Fruit fly (Drosophila melanogaster) whole organism, embryonic: ENCODE measurements around the gene CG2854.

Source experiments
- Ada2b ChIP-seq: fragments of 200-800 bp; sonication (Bioruptor generic); IDR thresholded peaks from 2 replicates; pipeline ENCODE4 v1.3.6; 2022; ENCODE audit warnings: missing biosample characterization, missing genetic modification characterization
- Atf6 ChIP-seq: fragments of 200-800 bp; sonication (Bioruptor generic); IDR thresholded peaks from 2 replicates; pipeline ENCODE4 v1.3.6; 2022; ENCODE audit warnings: missing biosample characterization, missing genetic modification characterization
- Bdp1 ChIP-seq: fragments of 200-800 bp; sonication (Bioruptor generic); optimal IDR thresholded peaks from 3 replicates; lab custom pipeline; 2016; ENCODE audit warnings: missing biosample characterization, missing genetic modification characterization
- CG10274 ChIP-seq: fragments of 200-800 bp; sonication (Bioruptor generic); optimal IDR thresholded peaks from 3 replicates; lab custom pipeline; 2017; ENCODE audit warnings: missing biosample characterization, mild to moderate bottlenecking, missing genetic modification characterization
- CG10979 ChIP-seq: fragments of 200-800 bp; sonication (Bioruptor generic); optimal IDR thresholded peaks from 2 replicates; lab custom pipeline; 2018; ENCODE audit warnings: missing biosample characterization, mild to moderate bottlenecking, missing genetic modification characterization, moderate library complexity
- CG11093 ChIP-seq: fragments of 200-800 bp; sonication (Bioruptor generic); IDR thresholded peaks from 3 replicates; pipeline ENCODE4 v1.3.6; 2022; ENCODE audit warnings: missing biosample characterization, missing genetic modification characterization
- CG13894 ChIP-seq: fragments of 200-800 bp; sonication (Bioruptor generic); optimal IDR thresholded peaks from 3 replicates; lab custom pipeline; 2018; ENCODE audit warnings: missing biosample characterization, mild to moderate bottlenecking, missing genetic modification characterization, moderate library complexity
- CG15696 ChIP-seq: fragments of 200-800 bp; sonication (Bioruptor generic); optimal IDR thresholded peaks from 2 replicates; lab custom pipeline; 2019; ENCODE audit warnings: missing biosample characterization, mild to moderate bottlenecking, missing genetic modification characterization, moderate library complexity
- CG2120 ChIP-seq: fragments of 200-800 bp; sonication (Bioruptor generic); optimal IDR thresholded peaks from 3 replicates; lab custom pipeline; 2016; ENCODE audit warnings: missing biosample characterization, missing genetic modification characterization
- CG2202 ChIP-seq: fragments of 200-800 bp; sonication (Bioruptor generic); optimal IDR thresholded peaks from 2 replicates; lab custom pipeline; 2018; ENCODE audit warnings: missing biosample characterization, mild to moderate bottlenecking, missing genetic modification characterization
- CG31365 ChIP-seq: fragments of 200-800 bp; sonication (Bioruptor generic); optimal IDR thresholded peaks from 2 replicates; lab custom pipeline; 2018; ENCODE audit warnings: missing biosample characterization, mild to moderate bottlenecking, missing genetic modification characterization
- CG32767 ChIP-seq: fragments of 200-800 bp; sonication (Bioruptor generic); IDR thresholded peaks from 2 replicates; pipeline ENCODE4 v1.3.6; 2022; ENCODE audit warnings: missing biosample characterization, missing genetic modification characterization
- CG34224 ChIP-seq: fragments of 200-800 bp; sonication (Bioruptor generic); IDR thresholded peaks from 3 replicates; pipeline ENCODE4 v1.3.6; 2022; ENCODE audit warnings: missing biosample characterization, missing genetic modification characterization; ENCODE audit not compliant: partially characterized antibody
- CG34376 ChIP-seq: fragments of 200-800 bp; sonication (Bioruptor generic); optimal IDR thresholded peaks from 2 replicates; lab custom pipeline; 2018; ENCODE audit warnings: missing biosample characterization, mild to moderate bottlenecking, missing genetic modification characterization
- CG3847 ChIP-seq: fragments of 200-800 bp; sonication (Bioruptor generic); IDR thresholded peaks from 2 replicates; pipeline ENCODE4 v1.3.6; 2022; ENCODE audit warnings: missing biosample characterization, missing genetic modification characterization
- CG4360 ChIP-seq: fragments of 200-800 bp; sonication (Bioruptor generic); IDR thresholded peaks from 2 replicates; pipeline ENCODE4 v1.3.6; 2022; ENCODE audit warnings: missing biosample characterization, missing genetic modification characterization
- CG4617 ChIP-seq: fragments of 200-800 bp; sonication (Bioruptor generic); optimal IDR thresholded peaks from 3 replicates; lab custom pipeline; 2016; ENCODE audit warnings: missing biosample characterization, missing genetic modification characterization, borderline replicate concordance
- CG6254 ChIP-seq: fragments of 200-800 bp; sonication (Bioruptor generic); optimal IDR thresholded peaks from 3 replicates; lab custom pipeline; 2017; ENCODE audit warnings: mild to moderate bottlenecking, missing biosample characterization, missing genetic modification reagents, missing genetic modification characterization
- CG6272 ChIP-seq: fragments of 200-800 bp; sonication (Bioruptor generic); IDR thresholded peaks from 2 replicates; pipeline ENCODE4 v1.3.6; 2022; ENCODE audit warnings: missing biosample characterization, missing genetic modification characterization
- CG8765 ChIP-seq: fragments of 200-800 bp; sonication (Bioruptor generic); IDR thresholded peaks from 2 replicates; pipeline ENCODE4 v1.3.6; 2022; ENCODE audit warnings: missing biosample characterization, missing genetic modification characterization
- D19B ChIP-seq: fragments of 200-800 bp; sonication (Bioruptor generic); optimal IDR thresholded peaks from 2 replicates; lab custom pipeline; 2017; ENCODE audit warnings: missing biosample characterization, mild to moderate bottlenecking, missing genetic modification characterization
- Doc3 ChIP-seq: fragments of 200-800 bp; sonication (Bioruptor generic); IDR thresholded peaks from 3 replicates; pipeline ENCODE4 v1.3.6; 2022; ENCODE audit warnings: missing biosample characterization, missing genetic modification characterization; ENCODE audit not compliant: partially characterized antibody
- E2f2 ChIP-seq: fragments of 200-800 bp; sonication (Bioruptor generic); IDR thresholded peaks from 2 replicates; pipeline ENCODE4 v1.3.6; 2022; ENCODE audit warnings: missing biosample characterization, missing genetic modification characterization
- Hey ChIP-seq: fragments of 200-800 bp; sonication (Bioruptor generic); optimal IDR thresholded peaks from 3 replicates; lab custom pipeline; 2018; ENCODE audit warnings: missing biosample characterization, mild to moderate bottlenecking, missing genetic modification characterization
- Max ChIP-seq: fragments of 200-800 bp; sonication (Bioruptor generic); optimal IDR thresholded peaks from 2 replicates; lab custom pipeline; 2016; ENCODE audit warnings: missing biosample characterization, mild to moderate bottlenecking, missing genetic modification characterization
- Nf-YB ChIP-seq: fragments of 200-800 bp; sonication (Bioruptor generic); optimal IDR thresholded peaks from 3 replicates; lab custom pipeline; 2019; ENCODE audit warnings: missing biosample characterization, mild to moderate bottlenecking, missing genetic modification characterization, moderate library complexity
- Oli ChIP-seq: fragments of 200-800 bp; sonication (Bioruptor generic); optimal IDR thresholded peaks from 2 replicates; lab custom pipeline; 2018; ENCODE audit warnings: missing biosample characterization, mild to moderate bottlenecking, missing genetic modification characterization, moderate library complexity
- Ravus ChIP-seq: fragments of 200-800 bp; sonication (Bioruptor generic); IDR thresholded peaks from 2 replicates; pipeline ENCODE4 v1.3.6; 2022; ENCODE audit warnings: missing biosample characterization, missing genetic modification characterization
- Xbp1 ChIP-seq: fragments of 200-800 bp; sonication (Bioruptor generic); optimal IDR thresholded peaks from 3 replicates; lab custom pipeline; 2016; ENCODE audit warnings: missing biosample characterization, mild to moderate bottlenecking, missing genetic modification characterization
- ac ChIP-seq: fragments of 200-800 bp; sonication (Bioruptor generic); optimal IDR thresholded peaks from 3 replicates; lab custom pipeline; 2017; ENCODE audit warnings: missing biosample characterization, mild to moderate bottlenecking, missing genetic modification characterization
- bab2 ChIP-seq: fragments of 200-800 bp; sonication (Bioruptor generic); optimal IDR thresholded peaks from 2 replicates; lab custom pipeline; 2016; ENCODE audit warnings: missing biosample characterization, missing genetic modification characterization
- bigmax ChIP-seq: fragments of 200-800 bp; sonication (Bioruptor generic); optimal IDR thresholded peaks from 2 replicates; lab custom pipeline; 2018; ENCODE audit warnings: missing biosample characterization, mild to moderate bottlenecking, missing genetic modification characterization
- cad ChIP-seq: fragments of >200 bp; optimal IDR thresholded peaks from 2 replicates; lab custom pipeline; 2017; ENCODE audit warnings: missing biosample characterization, missing genetic modification characterization
- esg ChIP-seq: fragments of 200-800 bp; sonication (Bioruptor generic); conservative IDR thresholded peaks from 2 replicates; pipeline ENCODE4 v1.3.6; 2022; ENCODE audit warnings: missing biosample characterization, missing genetic modification characterization
- fru ChIP-seq: fragments of >200 bp; optimal IDR thresholded peaks from 2 replicates; lab custom pipeline; 2017
- gsb-n ChIP-seq: fragments of 200-800 bp; sonication (Bioruptor generic); optimal IDR thresholded peaks from 3 replicates; lab custom pipeline; 2018; ENCODE audit warnings: missing biosample characterization, mild to moderate bottlenecking, missing genetic modification characterization
- h ChIP-seq: fragments of >200 bp; optimal IDR thresholded peaks from 2 replicates; lab custom pipeline; 2017
- jing ChIP-seq: fragments of 200-800 bp; sonication (Bioruptor generic); optimal IDR thresholded peaks from 2 replicates; lab custom pipeline; 2018; ENCODE audit warnings: missing biosample characterization, mild to moderate bottlenecking, missing genetic modification characterization
- kay ChIP-seq: fragments of 200-800 bp; sonication (Bioruptor generic); optimal IDR thresholded peaks from 2 replicates; lab custom pipeline; 2016; ENCODE audit warnings: missing biosample characterization, missing genetic modification characterization
- ken ChIP-seq: fragments of 200-800 bp; sonication (Bioruptor generic); IDR thresholded peaks from 3 replicates; pipeline ENCODE4 v1.3.6; 2022; ENCODE audit warnings: missing biosample characterization, missing genetic modification characterization
- kni ChIP-seq: fragments of 200-800 bp; sonication (Bioruptor generic); optimal IDR thresholded peaks from 3 replicates; lab custom pipeline; 2017; ENCODE audit warnings: mild to moderate bottlenecking, missing biosample characterization, missing genetic modification reagents, missing genetic modification characterization
- knrl ChIP-seq: fragments of 200-800 bp; sonication (Bioruptor generic); IDR thresholded peaks from 3 replicates; pipeline ENCODE4 v1.3.6; 2022; ENCODE audit warnings: missing biosample characterization, missing genetic modification characterization; ENCODE audit not compliant: partially characterized antibody
- mirr ChIP-seq: fragments of 200-800 bp; sonication (Bioruptor generic); optimal IDR thresholded peaks from 3 replicates; lab custom pipeline; 2018; ENCODE audit warnings: missing biosample characterization, mild to moderate bottlenecking, missing genetic modification characterization
- pb ChIP-seq: fragments of 200-800 bp; sonication (Bioruptor generic); optimal IDR thresholded peaks from 3 replicates; lab custom pipeline; 2016; ENCODE audit warnings: missing biosample characterization, missing genetic modification characterization
- pros ChIP-seq: fragments of 200-800 bp; sonication (Bioruptor generic); optimal IDR thresholded peaks from 3 replicates; lab custom pipeline; 2019; ENCODE audit warnings: missing biosample characterization, mild to moderate bottlenecking, missing genetic modification characterization, moderate library complexity
- run ChIP-seq: fragments of 200-800 bp; sonication (Bioruptor generic); optimal IDR thresholded peaks from 3 replicates; lab custom pipeline; 2018; ENCODE audit warnings: missing biosample characterization, mild to moderate bottlenecking, missing genetic modification characterization
- slbo ChIP-seq: fragments of 200-800 bp; sonication (Bioruptor generic); IDR thresholded peaks from 2 replicates; pipeline ENCODE4 v1.3.6; 2022; ENCODE audit warnings: missing biosample characterization, missing genetic modification characterization
- so ChIP-seq: fragments of 200-800 bp; sonication (Bioruptor generic); IDR thresholded peaks from 3 replicates; pipeline ENCODE4 v1.3.6; 2022; ENCODE audit warnings: missing biosample characterization, missing genetic modification characterization
- vfl ChIP-seq: fragments of 200-800 bp; sonication (Bioruptor generic); optimal IDR thresholded peaks from 2 replicates; lab custom pipeline; 2016; ENCODE audit warnings: missing biosample characterization, missing genetic modification characterization
- zen ChIP-seq: fragments of 200-800 bp; sonication (Bioruptor generic); optimal IDR thresholded peaks from 3 replicates; lab custom pipeline; 2018; ENCODE audit warnings: missing biosample characterization, mild to moderate bottlenecking, missing genetic modification characterization, moderate library complexity

Gene CG2854

DNA sequence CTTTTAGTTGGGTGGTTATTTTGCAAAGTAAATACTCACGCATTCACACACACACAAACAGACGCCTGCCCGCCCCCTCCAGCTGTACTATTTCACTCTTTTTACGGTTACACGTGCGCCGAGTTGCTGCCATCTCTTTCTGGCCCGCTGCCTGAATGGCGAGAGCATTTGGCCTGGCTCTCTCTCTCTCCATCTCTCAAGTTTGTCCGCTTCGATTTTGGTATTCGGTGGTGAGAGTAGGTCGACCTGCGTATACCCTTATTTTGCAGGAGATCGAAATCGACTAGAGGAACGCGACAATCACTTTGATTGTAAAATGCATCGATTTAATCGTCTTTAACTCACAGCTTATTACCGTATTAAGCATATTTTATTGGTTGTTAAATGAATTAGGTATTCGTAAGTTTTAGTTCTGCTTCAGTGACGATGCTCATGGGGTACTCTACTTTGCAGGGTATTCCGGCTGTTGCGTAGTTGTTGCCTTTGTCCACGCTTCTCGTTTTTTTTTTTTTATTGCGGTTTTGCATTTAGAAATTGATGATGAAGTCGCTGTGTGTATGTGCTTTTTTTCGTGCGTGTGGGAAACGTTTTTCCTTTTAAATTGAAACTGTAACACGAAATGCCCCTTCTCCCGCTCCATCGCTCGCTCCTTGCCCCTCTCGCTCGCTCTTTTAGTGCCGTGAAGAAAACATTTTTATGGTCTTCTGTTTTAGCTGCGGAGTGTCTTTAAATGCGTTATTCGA lies 23.0 kb upstream of the CG2854 start (continued):
- TF ChIP-seq bigmax (no peak), Nf-YB (GFP tag; lab: Kevin White, UChicago) (peak; percentile 68), E2f2 (GFP tag; lab: Robert Waterston, UW) (peak; percentile 71), bab2 (GFP tag; lab: Kevin White, UChicago) (peak; percentile 88), CG4617 (GFP tag; lab: Kevin White, UChicago) (peak; percentile 67), CG31365 (tag; lab: Kevin White, UChicago) (peak; percentile 78), fru (lab: Kevin White, UChicago) (no peak), CG10274 (peak; percentile 98), Ravus (peak; percentile 49), Xbp1 (peak; percentile 90), cad (GFP tag; lab: Kevin White, UChicago) (no peak), CG4360 (GFP tag; lab: Robert Waterston, UW) (no peak), CG6272 (peak; percentile 57), esg (GFP tag; lab: Robert Waterston, UW) (peak; percentile 84), D19B (GFP tag; lab: Kevin White, UChicago) (peak; percentile 83), Bdp1 (GFP tag; lab: Kevin White, UChicago) (peak; percentile 83), knrl (GFP tag; lab: Robert Waterston, UW) (peak; percentile 28; the same call in 1 of the 3 replicates), zen (tag; lab: Kevin White, UChicago) (peak; percentile 69), kni (GFP tag; lab: Kevin White, UChicago) (peak; percentile 80), Oli (tag; lab: Kevin White, UChicago) (peak; percentile 90), jing (GFP tag; lab: Kevin White, UChicago) (peak; percentile 80), gsb-n (tag; lab: Kevin White, UChicago) (peak; percentile 86), Doc3 (GFP tag; lab: Robert Waterston, UW) (no peak), slbo (GFP tag; lab: Robert Waterston, UW) (peak; percentile 91), CG3847 (GFP tag; lab: Robert Waterston, UW) (peak; percentile 87), ac (peak; percentile 51), Ada2b (GFP tag; lab: Robert Waterston, UW) (peak; percentile 88), pb (peak; percentile 92), ken (peak; percentile 71; the same call in 2 of the 3 replicates), pros (GFP tag; lab: Kevin White, UChicago) (peak; percentile 89), CG15696 (tag; lab: Kevin White, UChicago) (peak; percentile 81), CG2120 (GFP tag; lab: Kevin White, UChicago) (peak; percentile 96), so (GFP tag; lab: Robert Waterston, UW) (peak; percentile 85), h (lab: Kevin White, UChicago) (no peak), Hey (peak; percentile 75), CG10979 (tag; lab: Kevin White, UChicago) (peak; percentile 89), CG34224 (GFP tag; lab: Robert Waterston, UW) (no peak), CG6254 (peak; percentile 72), Atf6 (GFP tag; lab: Robert Waterston, UW) (peak; percentile 88), mirr (GFP tag; lab: Kevin White, UChicago) (peak; percentile 63), kay (GFP tag; lab: Kevin White, UChicago) (peak; percentile 84), CG32767 (peak; percentile 86; the same call in 1 of the 2 replicates), CG34376 (GFP tag; lab: Kevin White, UChicago) (peak; percentile 87), run (tag; lab: Kevin White, UChicago) (peak; percentile 91), CG13894 (peak; percentile 64), Max (GFP tag; lab: Kevin White, UChicago) (peak; percentile 76), CG2202 (tag; lab: Kevin White, UChicago) (peak; percentile 68), CG11093 (GFP tag; lab: Robert Waterston, UW) (peak; percentile 66; the same call in 1 of the 3 replicates), CG8765 (peak; percentile 61), vfl (GFP tag; lab: Kevin White, UChicago) (peak; percentile 86)
